Worm (Caenorhabditis elegans): ENCODE measurements around the gene hsp-12.3.

DNA sequence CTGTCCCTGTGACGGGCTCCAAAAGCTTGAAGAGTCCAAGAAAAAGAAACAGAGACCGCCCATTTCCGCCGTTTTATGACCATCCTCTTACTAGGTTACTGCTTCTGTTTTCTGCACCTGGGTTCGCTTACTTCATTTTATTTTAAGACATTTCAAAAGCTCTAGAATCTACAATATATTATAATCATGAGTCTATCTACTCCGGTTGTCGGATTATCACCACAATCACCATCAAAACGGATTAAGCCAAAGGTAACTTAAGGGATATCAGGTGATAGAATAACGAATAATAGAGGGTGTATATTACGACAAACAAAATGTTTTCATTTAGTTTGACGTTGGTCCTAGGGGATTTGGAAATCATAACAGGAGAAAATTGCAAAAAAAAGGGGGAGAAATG lies 13.0 kb downstream of the hsp-12.3 start:
- TF ChIP-seq pha-4 (tag; optimal IDR thresholded peaks at IDR 0.05) (no peak), ceh-45 (GFP tag; IDR thresholded peaks at IDR 0.05) (no peak), F13H6.1 (tag; optimal IDR thresholded peaks at IDR 0.05) (no peak), fkh-6 (tag; optimal IDR thresholded peaks at IDR 0.05) (no peak), unc-86 (tag; optimal IDR thresholded peaks at IDR 0.05) (no peak), odd-2 (tag; optimal IDR thresholded peaks at IDR 0.05) (no peak), ceh-30 (tag; optimal IDR thresholded peaks at IDR 0.05) (no peak)
